Fruit fly (Drosophila melanogaster) whole organism, adult: ENCODE data around the gene natalisin.

Source experiments
- CG11617 ChIP-seq: fragments of 200-800 bp; sonication (Bioruptor generic); optimal IDR thresholded peaks from 2 replicates; lab custom pipeline; 2017; ENCODE audit warnings: mild to moderate bottlenecking, missing biosample characterization, missing genetic modification reagents, missing genetic modification characterization
- CG12768 ChIP-seq: fragments of 200-800 bp; sonication (Bioruptor generic); optimal IDR thresholded peaks from 2 replicates; lab custom pipeline; 2017; ENCODE audit warnings: missing biosample characterization, missing genetic modification characterization, mild to moderate bottlenecking, moderate library complexity, missing genetic modification reagents
- CG14711 ChIP-seq: fragments of 200-800 bp; sonication (Bioruptor generic); optimal IDR thresholded peaks from 2 replicates; lab custom pipeline; 2018; ENCODE audit warnings: missing biosample characterization, mild to moderate bottlenecking, missing genetic modification characterization, moderate library complexity
- CG1620 ChIP-seq: fragments of 200-800 bp; sonication (Bioruptor generic); optimal IDR thresholded peaks from 2 replicates; lab custom pipeline; 2016; ENCODE audit warnings: missing biosample characterization, missing genetic modification characterization
- CG33017 ChIP-seq: fragments of 200-800 bp; sonication (Bioruptor generic); optimal IDR thresholded peaks from 2 replicates; lab custom pipeline; 2018; ENCODE audit warnings: missing biosample characterization, mild to moderate bottlenecking, missing genetic modification characterization, moderate library complexity
- CG5204 ChIP-seq: fragments of 200-800 bp; sonication (Bioruptor generic); optimal IDR thresholded peaks from 2 replicates; lab custom pipeline; 2016; ENCODE audit warnings: missing biosample characterization, missing genetic modification characterization
- CG7045 ChIP-seq: fragments of 200-800 bp; sonication (Bioruptor generic); optimal IDR thresholded peaks from 2 replicates; lab custom pipeline; 2017; ENCODE audit warnings: missing biosample characterization, mild to moderate bottlenecking, missing genetic modification characterization
- CG7101 ChIP-seq: fragments of 200-800 bp; sonication (Bioruptor generic); optimal IDR thresholded peaks from 2 replicates; lab custom pipeline; 2018; ENCODE audit warnings: missing biosample characterization, mild to moderate bottlenecking, missing genetic modification characterization, moderate library complexity
- Clk ChIP-seq: fragments of 200-800 bp; sonication (Bioruptor generic); optimal IDR thresholded peaks from 2 replicates; lab custom pipeline; 2017; ENCODE audit warnings: missing biosample characterization, missing genetic modification characterization
- Crg-1 ChIP-seq: fragments of 200-800 bp; sonication (Bioruptor generic); optimal IDR thresholded peaks from 2 replicates; lab custom pipeline; 2016; ENCODE audit warnings: missing biosample characterization, missing genetic modification characterization
- Hr96 ChIP-seq: fragments of 200-800 bp; sonication (Bioruptor generic); optimal IDR thresholded peaks from 2 replicates; lab custom pipeline; 2016; ENCODE audit warnings: missing biosample characterization, missing genetic modification characterization
- Mnt ChIP-seq: fragments of 200-800 bp; sonication (Bioruptor generic); optimal IDR thresholded peaks from 2 replicates; lab custom pipeline; 2016; ENCODE audit warnings: missing biosample characterization, mild to moderate bottlenecking, missing genetic modification characterization
- bab1 ChIP-seq: fragments of 200-800 bp; sonication (Bioruptor generic); optimal IDR thresholded peaks from 3 replicates; lab custom pipeline; 2019; ENCODE audit warnings: missing biosample characterization, mild to moderate bottlenecking, missing genetic modification characterization, moderate library complexity
- cic ChIP-seq: fragments of 200-800 bp; sonication (Bioruptor generic); optimal IDR thresholded peaks from 2 replicates; lab custom pipeline; 2017; ENCODE audit warnings: missing biosample characterization, mild to moderate bottlenecking, missing genetic modification characterization, moderate library complexity
- cnc ChIP-seq, 2 experiments: fragments of >200 bp; optimal IDR thresholded peaks; 2 replicates each; lab custom pipeline; 2017
- kay ChIP-seq: fragments of 200-800 bp; sonication (Bioruptor generic); peaks from one replicate; lab custom pipeline; 2016; ENCODE audit warnings: missing biosample characterization, missing genetic modification characterization, borderline replicate concordance
- ovo ChIP-seq: fragments of 200-800 bp; sonication (Bioruptor generic); optimal IDR thresholded peaks from 2 replicates; lab custom pipeline; 2016; ENCODE audit warnings: missing biosample characterization, missing genetic modification characterization
- pad ChIP-seq: fragments of 200-800 bp; sonication (Bioruptor generic); optimal IDR thresholded peaks from 3 replicates; lab custom pipeline; 2017; ENCODE audit warnings: missing biosample characterization, missing genetic modification characterization, mild to moderate bottlenecking, moderate library complexity, missing genetic modification reagents
- tj ChIP-seq: fragments of 200-800 bp; sonication (Bioruptor generic); optimal IDR thresholded peaks from 3 replicates; lab custom pipeline; 2017; ENCODE audit warnings: missing biosample characterization, mild to moderate bottlenecking, missing genetic modification characterization, moderate library complexity
- toe ChIP-seq: fragments of 200-800 bp; sonication (Bioruptor generic); optimal IDR thresholded peaks from 2 replicates; lab custom pipeline; 2016; ENCODE audit warnings: missing biosample characterization, missing genetic modification characterization

natalisin gene

DNA sequence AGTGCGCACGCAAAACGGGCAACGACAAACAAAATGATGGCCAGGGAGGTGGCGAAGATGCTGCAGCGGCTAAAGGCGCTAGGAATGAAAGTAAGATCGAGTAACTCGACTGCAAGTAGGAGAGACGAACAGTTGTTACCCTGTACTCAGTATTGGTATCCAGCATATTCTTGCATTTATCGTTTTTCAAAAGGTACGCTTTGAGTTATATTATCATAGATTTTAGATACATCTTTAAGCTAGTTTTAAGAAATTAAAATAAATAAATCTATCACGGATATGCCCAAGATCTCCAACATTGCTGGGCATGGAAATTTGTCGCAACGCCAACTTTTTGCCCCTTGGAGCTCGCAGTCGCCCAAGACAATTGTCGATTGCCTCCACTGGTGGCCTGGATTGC is 30.6 kb upstream of the natalisin start:
- no peak for TF ChIP-seq kay (GFP tag; lab: Kevin White, UChicago)
- TF ChIP-seq toe (GFP tag; lab: Kevin White, UChicago) = no peak
- TF ChIP-seq CG7045 = no peak
- no peak for TF ChIP-seq Clk (GFP tag; lab: Kevin White, UChicago)

DNA sequence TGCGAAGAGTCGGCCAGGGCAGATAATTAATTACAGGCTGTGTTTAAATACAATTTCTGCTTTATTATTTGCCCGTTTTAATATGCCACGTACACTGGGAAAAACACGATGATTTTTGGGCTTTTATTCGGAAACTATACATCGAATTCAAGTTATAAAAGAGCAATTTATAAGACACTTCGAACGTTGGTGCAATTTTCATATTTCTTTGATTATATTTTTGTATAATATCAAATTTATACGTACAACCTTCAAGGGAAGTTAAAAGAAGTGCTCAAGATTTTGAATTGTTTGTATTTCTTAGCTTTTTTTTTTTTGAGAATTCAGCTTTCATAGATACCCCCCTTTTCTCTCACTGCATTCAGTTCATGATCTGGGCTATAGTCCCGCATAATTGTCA is 29.1 kb upstream of the natalisin start:
- TF ChIP-seq ovo (GFP tag; lab: Kevin White, UChicago) = no peak
- TF ChIP-seq Hr96 = no peak
- no peak for TF ChIP-seq Mnt
- no peak for TF ChIP-seq tj
- TF ChIP-seq CG33017 (tag; lab: Kevin White, UChicago) = no peak
- TF ChIP-seq Crg-1 (GFP tag; lab: Kevin White, UChicago) = no peak
- no peak for TF ChIP-seq pad (GFP tag; lab: Kevin White, UChicago)
- TF ChIP-seq cnc (optimal IDR thresholded peaks at IDR 0.05; lab: Kevin White, UChicago) = no peak
- TF ChIP-seq CG1620 (GFP tag; lab: Kevin White, UChicago) = no peak

DNA sequence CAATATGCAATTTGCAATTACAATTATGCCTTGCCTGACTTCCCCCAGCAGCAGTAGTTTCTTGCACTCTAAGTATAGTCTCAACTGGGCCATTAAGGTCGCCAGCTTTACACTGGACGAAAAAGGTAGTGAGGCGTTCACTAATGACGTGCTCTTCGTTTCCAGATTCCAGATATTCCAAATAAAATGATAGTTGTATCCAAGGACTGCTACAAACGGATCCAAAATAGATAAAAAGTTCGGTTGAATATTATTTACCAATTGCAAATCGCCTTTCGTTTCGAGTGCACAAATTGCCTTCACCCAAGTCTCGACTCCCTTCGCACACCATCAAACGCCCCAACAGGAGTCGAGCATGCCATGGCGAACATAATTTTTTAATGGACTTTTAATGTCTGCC is 27.9 kb upstream of the natalisin start:
- TF ChIP-seq CG1620 (GFP tag; lab: Kevin White, UChicago) (no peak), ovo (GFP tag; lab: Kevin White, UChicago) (no peak), CG5204 (GFP tag; lab: Kevin White, UChicago) (no peak), CG12768 (GFP tag; lab: Kevin White, UChicago) (no peak), CG14711 (tag; lab: Kevin White, UChicago) (no peak), CG7045 (no peak), pad (GFP tag; lab: Kevin White, UChicago) (no peak), Crg-1 (GFP tag; lab: Kevin White, UChicago) (no peak)

DNA sequence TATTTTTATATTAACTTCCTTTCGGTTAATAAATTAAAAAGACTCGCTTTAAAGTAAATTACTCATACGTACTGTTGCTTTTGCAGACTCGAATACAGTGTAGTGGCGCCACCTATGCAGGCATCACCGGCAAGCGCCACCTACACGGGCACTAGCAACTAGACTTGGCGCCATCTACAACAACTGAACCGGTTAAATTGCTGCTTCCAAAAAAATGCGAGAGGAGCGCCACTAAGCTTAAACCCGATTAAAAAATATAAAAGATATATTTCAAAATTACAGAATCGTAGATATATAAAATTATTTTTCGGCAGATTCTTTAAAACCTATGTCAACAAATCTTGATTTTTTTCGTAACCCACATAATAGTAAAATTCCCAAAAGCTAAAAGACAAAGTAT is 27.1 kb upstream of the natalisin start:
- TF ChIP-seq cic = no peak
- peak; percentile 74 for TF ChIP-seq pad (GFP tag; lab: Kevin White, UChicago)
- TF ChIP-seq Hr96 = peak; percentile 66
- peak; percentile 43 for TF ChIP-seq CG1620 (GFP tag; lab: Kevin White, UChicago)
- TF ChIP-seq CG12768 (GFP tag; lab: Kevin White, UChicago) = peak; percentile 3
- TF ChIP-seq Mnt = peak; percentile 47
- peak; percentile 35 for TF ChIP-seq bab1 (GFP tag; lab: Kevin White, UChicago)
- TF ChIP-seq ovo (GFP tag; lab: Kevin White, UChicago) = peak; percentile 41
- no peak for TF ChIP-seq CG11617
- TF ChIP-seq kay (GFP tag; lab: Kevin White, UChicago) = no peak
- peak; percentile 30 for TF ChIP-seq CG5204 (GFP tag; lab: Kevin White, UChicago)
- TF ChIP-seq cnc (optimal IDR thresholded peaks at IDR 0.05; lab: Kevin White, UChicago) = no peak
- TF ChIP-seq toe (GFP tag; lab: Kevin White, UChicago) = peak; percentile 80
- no peak for TF ChIP-seq tj
- peak; percentile 56 for TF ChIP-seq CG14711 (tag; lab: Kevin White, UChicago)
- TF ChIP-seq CG33017 (tag; lab: Kevin White, UChicago) = no peak
- peak; percentile 53 for TF ChIP-seq Crg-1 (GFP tag; lab: Kevin White, UChicago)
- peak; percentile 67 for TF ChIP-seq CG7101 (tag; lab: Kevin White, UChicago)
- TF ChIP-seq Clk (GFP tag; lab: Kevin White, UChicago) = no peak
- peak; percentile 74 for TF ChIP-seq CG7045

DNA sequence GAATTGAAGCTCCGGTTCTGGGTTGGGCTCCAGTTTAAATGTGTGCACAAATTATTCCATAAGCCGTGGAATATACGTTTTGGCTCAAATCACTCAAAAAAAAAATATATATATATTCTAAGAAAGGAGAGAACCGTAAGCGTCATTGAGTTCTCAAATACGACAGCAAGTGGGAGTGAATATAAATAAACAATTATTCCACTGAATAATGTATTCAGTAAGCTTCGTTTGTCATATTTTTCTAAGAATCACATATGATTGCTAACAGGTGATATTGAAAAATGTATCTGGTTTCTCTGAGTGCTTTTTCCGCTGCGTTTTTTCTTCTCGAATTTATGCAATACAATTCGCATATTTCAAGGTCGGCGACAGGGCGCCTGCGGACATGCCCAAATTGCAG is 20.5 kb upstream of the natalisin start:
- TF ChIP-seq Hr96 = no peak
- no peak for TF ChIP-seq CG5204 (GFP tag; lab: Kevin White, UChicago)

DNA sequence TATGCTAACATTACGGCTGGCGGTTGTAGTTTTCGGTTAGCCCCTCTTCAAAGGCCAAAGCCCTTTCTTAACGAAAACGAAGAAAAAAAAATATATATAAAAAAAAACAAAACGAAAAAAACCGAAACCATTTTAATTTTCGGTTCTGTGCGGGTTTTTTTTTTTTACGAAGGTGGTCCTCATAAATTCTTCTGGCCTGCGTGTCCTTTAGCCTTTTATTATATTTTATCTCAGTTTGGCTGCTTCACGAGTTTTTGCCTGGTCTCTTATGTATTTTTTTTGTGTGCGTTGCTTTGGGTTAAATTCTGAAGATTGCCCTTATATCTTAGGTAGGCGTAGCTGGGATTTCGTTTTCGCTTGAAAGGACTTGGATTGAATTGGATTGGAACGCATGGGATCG is 19.8 kb upstream of the natalisin start:
- TF ChIP-seq Crg-1 (GFP tag; lab: Kevin White, UChicago) = no peak
- TF ChIP-seq CG1620 (GFP tag; lab: Kevin White, UChicago) = no peak
- no peak for TF ChIP-seq CG33017 (tag; lab: Kevin White, UChicago)
- peak; percentile 37 for TF ChIP-seq kay (GFP tag; lab: Kevin White, UChicago)

DNA sequence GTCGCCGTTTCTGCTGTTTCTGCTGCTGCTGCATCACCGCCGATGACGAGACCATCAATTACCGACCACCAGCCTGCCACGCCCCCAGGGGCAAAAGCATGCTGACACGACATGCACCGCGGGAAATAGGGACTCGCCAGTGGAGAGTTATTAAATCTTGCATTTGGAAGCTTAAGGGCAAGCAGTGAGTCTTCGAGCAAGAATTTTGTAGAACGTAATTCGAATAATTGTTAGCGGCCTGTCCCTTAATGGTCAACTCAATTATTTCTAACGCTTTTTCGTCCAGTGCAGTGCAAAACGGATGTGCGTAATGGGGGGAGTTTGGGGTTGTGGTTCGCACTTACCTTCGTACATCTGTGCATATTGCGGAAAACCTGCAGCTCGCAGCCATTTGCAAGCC is 19.0 kb upstream of the natalisin start:
- TF ChIP-seq CG14711 (tag; lab: Kevin White, UChicago) (no peak), cic (no peak), CG12768 (GFP tag; lab: Kevin White, UChicago) (no peak), CG11617 (no peak), CG7045 (no peak), ovo (GFP tag; lab: Kevin White, UChicago) (no peak), CG7101 (tag; lab: Kevin White, UChicago) (no peak), tj (no peak), pad (GFP tag; lab: Kevin White, UChicago) (no peak), cnc (optimal IDR thresholded peaks at IDR 0.05; lab: Kevin White, UChicago) (no peak), Mnt (no peak), Hr96 (no peak), CG1620 (GFP tag; lab: Kevin White, UChicago) (no peak), bab1 (GFP tag; lab: Kevin White, UChicago) (no peak), CG5204 (GFP tag; lab: Kevin White, UChicago) (no peak), kay (GFP tag; lab: Kevin White, UChicago) (no peak)
